Fruit fly (Drosophila melanogaster) whole organism, embryonic: Measurements from ENCODE around the gene Rpn11.
A peak's percentile ranks its signal among the peaks of the same experiment; 100 is the strongest.

Experiments
- Bteb2 ChIP-seq: fragments of 200-800 bp; sonication (Bioruptor generic); optimal IDR thresholded peaks from 2 replicates; lab custom pipeline; 2016; ENCODE audit warnings: missing biosample characterization, missing genetic modification characterization
- CG10147 ChIP-seq: fragments of 200-800 bp; sonication (Bioruptor generic); optimal IDR thresholded peaks from 2 replicates; lab custom pipeline; 2019; ENCODE audit warnings: missing biosample characterization, mild to moderate bottlenecking, missing genetic modification characterization, moderate library complexity
- CG10543 ChIP-seq: fragments of 200-800 bp; sonication (Bioruptor generic); optimal IDR thresholded peaks from 3 replicates; lab custom pipeline; 2017; ENCODE audit warnings: missing biosample characterization, mild to moderate bottlenecking, missing genetic modification characterization, moderate library complexity
- CG11085 ChIP-seq: fragments of 200-800 bp; sonication (Bioruptor generic); IDR thresholded peaks from 2 replicates; pipeline ENCODE4 v1.3.6; 2022; ENCODE audit warnings: missing biosample characterization, missing genetic modification characterization
- CG11696 ChIP-seq: fragments of 200-800 bp; sonication (Bioruptor generic); IDR thresholded peaks from 2 replicates; pipeline ENCODE4 v1.3.6; 2022; ENCODE audit warnings: missing biosample characterization, missing genetic modification characterization
- CG12659 ChIP-seq: fragments of 200-800 bp; sonication (Bioruptor generic); optimal IDR thresholded peaks from 3 replicates; lab custom pipeline; 2017; ENCODE audit warnings: mild to moderate bottlenecking, missing biosample characterization, missing genetic modification reagents, missing genetic modification characterization
- CG12942 ChIP-seq: fragments of 200-800 bp; sonication (Bioruptor generic); optimal IDR thresholded peaks from 3 replicates; lab custom pipeline; 2016; ENCODE audit warnings: missing biosample characterization, missing genetic modification characterization
- CG13296 ChIP-seq: fragments of 200-800 bp; sonication (Bioruptor generic); optimal IDR thresholded peaks from 3 replicates; lab custom pipeline; 2018; ENCODE audit warnings: missing biosample characterization, mild to moderate bottlenecking, missing genetic modification characterization
- CG14667 ChIP-seq: fragments of 200-800 bp; sonication (Bioruptor generic); IDR thresholded peaks from 2 replicates; pipeline ENCODE4 v1.3.6; 2022; ENCODE audit warnings: missing biosample characterization, missing genetic modification characterization
- CG15514 ChIP-seq: fragments of 200-800 bp; sonication (Bioruptor generic); optimal IDR thresholded peaks from 3 replicates; lab custom pipeline; 2017; ENCODE audit warnings: missing biosample characterization, missing genetic modification characterization, mild to moderate bottlenecking, moderate library complexity, missing genetic modification reagents
- CG15601 ChIP-seq: fragments of 200-800 bp; sonication (Bioruptor generic); optimal IDR thresholded peaks from 3 replicates; lab custom pipeline; 2019; ENCODE audit warnings: missing biosample characterization, mild to moderate bottlenecking, missing genetic modification characterization, moderate library complexity
- CG15696 ChIP-seq: fragments of 200-800 bp; sonication (Bioruptor generic); optimal IDR thresholded peaks from 2 replicates; lab custom pipeline; 2019; ENCODE audit warnings: missing biosample characterization, mild to moderate bottlenecking, missing genetic modification characterization, moderate library complexity
- CG1602 ChIP-seq: fragments of 200-800 bp; sonication (Bioruptor generic); optimal IDR thresholded peaks from 3 replicates; lab custom pipeline; 2016; ENCODE audit warnings: missing biosample characterization, missing genetic modification characterization
- CG17361 ChIP-seq: fragments of 200-800 bp; sonication (Bioruptor generic); IDR thresholded peaks from 3 replicates; pipeline ENCODE4 v1.3.6; 2022; ENCODE audit warnings: missing biosample characterization, missing genetic modification characterization
- CG2678 ChIP-seq: fragments of 200-800 bp; sonication (Bioruptor generic); optimal IDR thresholded peaks from 3 replicates; lab custom pipeline; 2019; ENCODE audit warnings: missing biosample characterization, mild to moderate bottlenecking, missing genetic modification characterization, moderate library complexity
- CG2889 ChIP-seq: fragments of 200-800 bp; sonication (Bioruptor generic); IDR thresholded peaks from 3 replicates; pipeline ENCODE4 v1.3.6; 2022; ENCODE audit warnings: missing biosample characterization, missing genetic modification characterization
- CG31224 ChIP-seq: fragments of 200-800 bp; sonication (Bioruptor generic); IDR thresholded peaks from 2 replicates; pipeline ENCODE4 v1.3.6; 2022; ENCODE audit warnings: missing biosample characterization, missing genetic modification characterization
- CG3838 ChIP-seq: fragments of 200-800 bp; sonication (Bioruptor generic); optimal IDR thresholded peaks from 3 replicates; lab custom pipeline; 2016; ENCODE audit warnings: missing biosample characterization, missing genetic modification characterization
- CG4424 ChIP-seq: fragments of 200-800 bp; sonication (Bioruptor generic); optimal IDR thresholded peaks from 3 replicates; lab custom pipeline; 2016; ENCODE audit warnings: missing biosample characterization, missing genetic modification characterization
- CG8765 ChIP-seq: fragments of 200-800 bp; sonication (Bioruptor generic); IDR thresholded peaks from 2 replicates; pipeline ENCODE4 v1.3.6; 2022; ENCODE audit warnings: missing biosample characterization, missing genetic modification characterization
- GATAe ChIP-seq: fragments of 200-800 bp; sonication (Bioruptor generic); conservative IDR thresholded peaks from 2 replicates; pipeline ENCODE4 v1.3.6; 2022; ENCODE audit warnings: missing biosample characterization, missing genetic modification characterization
- Hr78 ChIP-seq, 2 experiments: fragments of 200-800 bp in 1 of 2; fragments of >200 bp in 1 of 2; sonication (Bioruptor generic) in 1 of 2; optimal IDR thresholded peaks; 2 replicates each; lab custom pipeline; 2017 to 2019; ENCODE audit warnings: missing biosample characterization in 2 of 2, missing genetic modification characterization in 2 of 2, mild to moderate bottlenecking in 1 of 2, moderate library complexity in 1 of 2
- Max ChIP-seq: fragments of 200-800 bp; sonication (Bioruptor generic); optimal IDR thresholded peaks from 2 replicates; lab custom pipeline; 2016; ENCODE audit warnings: missing biosample characterization, mild to moderate bottlenecking, missing genetic modification characterization
- Meics ChIP-seq: fragments of 200-800 bp; sonication (Bioruptor generic); optimal IDR thresholded peaks from 2 replicates; lab custom pipeline; 2017; ENCODE audit warnings: missing biosample characterization, mild to moderate bottlenecking, missing genetic modification characterization
- NC2α ChIP-seq: fragments of 200-800 bp; sonication (Bioruptor generic); optimal IDR thresholded peaks from 2 replicates; lab custom pipeline; 2016; ENCODE audit warnings: missing biosample characterization, missing genetic modification characterization
- Neu2 ChIP-seq: fragments of 200-800 bp; sonication (Bioruptor generic); optimal IDR thresholded peaks from 3 replicates; lab custom pipeline; 2016; ENCODE audit warnings: missing biosample characterization, missing genetic modification characterization, borderline replicate concordance
- Nf-YA ChIP-seq: fragments of 200-800 bp; sonication (Bioruptor generic); IDR thresholded peaks from 2 replicates; pipeline ENCODE4 v1.3.6; 2022; ENCODE audit warnings: missing biosample characterization, missing genetic modification characterization
- Nf-YB ChIP-seq: fragments of 200-800 bp; sonication (Bioruptor generic); optimal IDR thresholded peaks from 3 replicates; lab custom pipeline; 2019; ENCODE audit warnings: missing biosample characterization, mild to moderate bottlenecking, missing genetic modification characterization, moderate library complexity
- Rfx ChIP-seq: fragments of 200-800 bp; sonication (Bioruptor generic); IDR thresholded peaks from 2 replicates; pipeline ENCODE4 v1.3.6; 2022; ENCODE audit warnings: missing biosample characterization, missing genetic modification characterization
- Sin3A ChIP-seq: fragments of >200 bp; optimal IDR thresholded peaks from 2 replicates; lab custom pipeline; 2018
- bsh ChIP-seq, 2 experiments: fragments of 200-800 bp; sonication (Bioruptor generic); optimal IDR thresholded peaks; 2 replicates each; lab custom pipeline; 2017 to 2018; ENCODE audit warnings: mild to moderate bottlenecking in 2 of 2, missing biosample characterization in 2 of 2, missing genetic modification characterization in 2 of 2, moderate library complexity in 1 of 2
- caup ChIP-seq: fragments of 200-800 bp; sonication (Bioruptor generic); optimal IDR thresholded peaks from 3 replicates; lab custom pipeline; 2017; ENCODE audit warnings: missing biosample characterization, mild to moderate bottlenecking, missing genetic modification characterization, moderate library complexity; ENCODE audit not compliant: severe bottlenecking
- ems ChIP-seq: fragments of 200-800 bp; sonication (Bioruptor generic); optimal IDR thresholded peaks from 3 replicates; lab custom pipeline; 2016; ENCODE audit warnings: missing biosample characterization, missing genetic modification characterization
- gfzf ChIP-seq: fragments of 200-800 bp; sonication (Bioruptor generic); optimal IDR thresholded peaks from 2 replicates; lab custom pipeline; 2016; ENCODE audit warnings: missing biosample characterization, mild to moderate bottlenecking, missing genetic modification characterization, moderate library complexity
- hbn ChIP-seq: fragments of 200-800 bp; sonication (Bioruptor generic); IDR thresholded peaks from 2 replicates; pipeline ENCODE4 v1.3.6; 2022; ENCODE audit warnings: missing biosample characterization, missing genetic modification characterization; ENCODE audit not compliant: partially characterized antibody
- klu ChIP-seq: fragments of 200-800 bp; sonication (Bioruptor generic); IDR thresholded peaks from 2 replicates; pipeline ENCODE4 v1.3.6; 2022; ENCODE audit warnings: missing biosample characterization, missing genetic modification characterization
- kni ChIP-seq: fragments of 200-800 bp; sonication (Bioruptor generic); optimal IDR thresholded peaks from 3 replicates; lab custom pipeline; 2017; ENCODE audit warnings: mild to moderate bottlenecking, missing biosample characterization, missing genetic modification reagents, missing genetic modification characterization
- onecut ChIP-seq: fragments of 200-800 bp; sonication (Bioruptor generic); IDR thresholded peaks from 2 replicates; pipeline ENCODE4 v1.3.6; 2022; ENCODE audit warnings: missing biosample characterization, missing genetic modification characterization
- otp ChIP-seq: fragments of 200-800 bp; sonication (Bioruptor generic); IDR thresholded peaks from 3 replicates; pipeline ENCODE4, ENCODE4 v1.3.6; 2022; ENCODE audit warnings: missing biosample characterization, missing genetic modification characterization
- phol ChIP-seq: fragments of 200-800 bp; sonication (Bioruptor generic); optimal IDR thresholded peaks from 3 replicates; lab custom pipeline; 2018; ENCODE audit warnings: missing biosample characterization, mild to moderate bottlenecking, missing genetic modification characterization, moderate library complexity
- psq ChIP-seq: fragments of 200-800 bp; sonication (Bioruptor generic); optimal IDR thresholded peaks from 2 replicates; lab custom pipeline; 2017; ENCODE audit warnings: missing biosample characterization, missing genetic modification characterization
- rib ChIP-seq: fragments of 200-800 bp; sonication (Bioruptor generic); IDR thresholded peaks from 2 replicates; pipeline ENCODE4 v1.3.6; 2022; ENCODE audit warnings: missing biosample characterization, missing genetic modification characterization
- row ChIP-seq: fragments of 200-800 bp; sonication (Bioruptor generic); IDR thresholded peaks from 3 replicates; pipeline ENCODE4 v1.3.6; 2022; ENCODE audit warnings: missing biosample characterization, missing genetic modification characterization
- run ChIP-seq: fragments of 200-800 bp; sonication (Bioruptor generic); optimal IDR thresholded peaks from 3 replicates; lab custom pipeline; 2018; ENCODE audit warnings: missing biosample characterization, mild to moderate bottlenecking, missing genetic modification characterization
- scrt ChIP-seq: fragments of 200-800 bp; sonication (Bioruptor generic); optimal IDR thresholded peaks from 2 replicates; lab custom pipeline; 2018; ENCODE audit warnings: missing biosample characterization, mild to moderate bottlenecking, missing genetic modification characterization, moderate library complexity
- shn ChIP-seq: fragments of 200-800 bp; sonication (Bioruptor generic); optimal IDR thresholded peaks from 3 replicates; lab custom pipeline; 2016; ENCODE audit warnings: missing biosample characterization, missing genetic modification characterization
- sisA ChIP-seq: fragments of 200-800 bp; sonication (Bioruptor generic); IDR thresholded peaks from 2 replicates; pipeline ENCODE4 v1.3.6; 2022; ENCODE audit warnings: missing biosample characterization, missing genetic modification characterization
- sqz ChIP-seq: fragments of 200-800 bp; sonication (Bioruptor generic); optimal IDR thresholded peaks from 3 replicates; lab custom pipeline; 2018; ENCODE audit warnings: missing biosample characterization, mild to moderate bottlenecking, missing genetic modification characterization
- zf30C ChIP-seq: fragments of 200-800 bp; sonication (Bioruptor generic); optimal IDR thresholded peaks from 3 replicates; lab custom pipeline; 2018; ENCODE audit warnings: missing biosample characterization, mild to moderate bottlenecking, missing genetic modification characterization
- zfh2 ChIP-seq: fragments of 200-800 bp; sonication (Bioruptor generic); optimal IDR thresholded peaks from 2 replicates; lab custom pipeline; 2016; ENCODE audit warnings: missing biosample characterization, missing genetic modification characterization

Rpn11 gene

DNA sequence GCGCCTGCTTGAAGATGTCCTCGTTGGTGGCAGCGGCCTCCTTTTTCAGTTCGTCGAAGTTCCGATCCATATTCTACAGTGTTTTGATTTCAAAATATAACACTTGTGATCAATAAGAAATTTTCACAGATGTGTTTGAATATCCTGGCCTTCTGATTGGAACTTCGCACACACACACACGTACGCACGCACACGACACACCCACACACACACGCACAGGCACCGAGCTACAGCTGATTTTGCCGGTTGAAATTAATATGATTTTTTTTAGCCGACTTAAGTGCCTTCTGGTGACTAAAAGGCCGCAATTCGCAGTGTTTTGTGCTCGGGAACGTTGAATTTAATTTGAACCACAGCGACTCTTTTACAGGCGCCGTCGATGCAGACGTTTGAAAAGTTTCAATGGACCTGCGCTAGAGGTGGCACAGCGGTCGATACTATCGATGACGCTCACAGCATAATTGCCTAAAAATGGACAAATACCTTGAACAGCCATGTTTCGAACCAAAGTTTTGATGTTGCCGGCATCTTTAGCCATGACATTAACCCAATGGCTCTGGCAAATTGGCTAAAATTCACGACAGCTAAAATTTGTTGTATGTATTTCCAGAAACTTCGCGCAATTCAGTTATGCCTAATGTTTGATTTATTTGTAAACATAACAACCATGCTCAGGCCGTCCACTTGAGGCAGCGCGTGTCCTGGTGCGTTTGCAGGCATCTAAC lies 50.1 kb downstream of the Rpn11 start, which contains the start of gene Rtnl1 (continued):
- peak; percentile 81 for TF ChIP-seq phol (tag; lab: Kevin White, UChicago)
- no peak for TF ChIP-seq Nf-YA (GFP tag; lab: Robert Waterston, UW)
- peak; percentile 84 for TF ChIP-seq CG15514 (GFP tag; lab: Kevin White, UChicago)
- TF ChIP-seq Rfx, result peak; percentile 50; the same call in 1 of the 2 replicates
- no peak for TF ChIP-seq CG2678 (tag; lab: Kevin White, UChicago)
- TF ChIP-seq shn (GFP tag; lab: Kevin White, UChicago), result peak; percentile 29
- TF ChIP-seq rib (GFP tag; lab: Robert Waterston, UW), result no peak
- no peak for TF ChIP-seq CG1602 (GFP tag; lab: Kevin White, UChicago)
- no peak for TF ChIP-seq klu
- no peak for TF ChIP-seq CG12942
- TF ChIP-seq Max (GFP tag; lab: Kevin White, UChicago), result no peak
- TF ChIP-seq Bteb2, result peak; percentile 21
- 0 out of 2 replicates have a peak, but pooled peaks have one; percentile 4 for TF ChIP-seq onecut
- TF ChIP-seq Hr78 (GFP tag; optimal IDR thresholded peaks at IDR 0.05; lab: Kevin White, UChicago), result no peak
- no peak; the same call in 1 of the 2 replicates for TF ChIP-seq sisA
- no peak; the same call in 1 of the 2 replicates for TF ChIP-seq CG8765 (GFP tag; lab: Robert Waterston, UW)
- TF ChIP-seq CG13296, result no peak
- no peak for TF ChIP-seq Neu2 (GFP tag; lab: Kevin White, UChicago)
- peak; percentile 6 for TF ChIP-seq CG10543 (GFP tag; lab: Kevin White, UChicago)
- TF ChIP-seq otp (GFP tag; lab: Robert Waterston, UW), result no peak
- TF ChIP-seq CG11696 (GFP tag; lab: Robert Waterston, UW), result no peak
- TF ChIP-seq psq (GFP tag; lab: Kevin White, UChicago), result no peak
- no peak for TF ChIP-seq CG31224 (GFP tag; lab: Robert Waterston, UW)
- no peak for TF ChIP-seq CG11085 (GFP tag; lab: Robert Waterston, UW)
- no peak for TF ChIP-seq sqz
- peak; percentile 88 for TF ChIP-seq CG12659 (GFP tag; lab: Kevin White, UChicago)
- TF ChIP-seq scrt, result no peak
- TF ChIP-seq run (tag; lab: Kevin White, UChicago), result no peak
- TF ChIP-seq CG17361 (GFP tag; lab: Robert Waterston, UW), result peak; percentile 50; the same call in 1 of the 3 replicates
- peak; percentile 16 for TF ChIP-seq zfh2 (GFP tag; lab: Kevin White, UChicago)
- peak; percentile 8 for TF ChIP-seq caup (GFP tag; lab: Kevin White, UChicago)
- TF ChIP-seq bsh (GFP tag; optimal IDR thresholded peaks at IDR 0.05; lab: Kevin White, UChicago), result no peak
- TF ChIP-seq GATAe, result no peak
- TF ChIP-seq CG14667 (GFP tag; lab: Robert Waterston, UW), result no peak
- no peak for TF ChIP-seq kni (GFP tag; lab: Kevin White, UChicago)
- TF ChIP-seq CG4424, result peak; percentile 24
- TF ChIP-seq CG2889 (GFP tag; lab: Robert Waterston, UW), result no peak
- TF ChIP-seq row (GFP tag; lab: Robert Waterston, UW), result peak; percentile 57
- no peak for TF ChIP-seq ems (GFP tag; lab: Kevin White, UChicago)
- no peak for TF ChIP-seq CG3838 (GFP tag; lab: Kevin White, UChicago)
- TF ChIP-seq zf30C (GFP tag; lab: Kevin White, UChicago), result no peak
- peak; percentile 27 for TF ChIP-seq CG10147 (GFP tag; lab: Kevin White, UChicago)
- peak; percentile 95 for TF ChIP-seq Sin3A (lab: Kevin White, UChicago)
- TF ChIP-seq Meics (GFP tag; lab: Kevin White, UChicago), result no peak
- peak; percentile 21 for TF ChIP-seq Nf-YB (GFP tag; lab: Kevin White, UChicago)
- no peak for TF ChIP-seq CG15696 (tag; lab: Kevin White, UChicago)
- peak; percentile 95 for TF ChIP-seq hbn (GFP tag; lab: Robert Waterston, UW)
- no peak for TF ChIP-seq NC2α (GFP tag; lab: Kevin White, UChicago)
- peak; percentile 42 for TF ChIP-seq CG15601
- TF ChIP-seq gfzf (GFP tag; lab: Kevin White, UChicago), result peak; percentile 99
